Worm (Caenorhabditis elegans) whole organism, L2 larva: ENCODE data around the gene W03B1.5.
A peak's percentile ranks its signal among the peaks of the same experiment; 100 is the strongest.

ENCODE experiments used
- C34F6.9 ChIP-seq: fragments of 150-350 bp; optimal IDR thresholded peaks from 2 replicates; lab custom pipeline; 2014; ENCODE audit warnings: missing biosample characterization, missing genetic modification characterization
- F13H6.1 ChIP-seq: sonication (generic microtip); optimal IDR thresholded peaks from 2 replicates; lab custom pipeline; 2016; ENCODE audit warnings: missing genetic modification characterization, missing compliant biosample characterization
- Y55F3AM.14 ChIP-seq: fragments of 200-800 bp; sonication (Bioruptor generic); optimal IDR thresholded peaks from 2 replicates; lab custom pipeline; 2018; ENCODE audit warnings: mild to moderate bottlenecking, missing genetic modification characterization, missing compliant biosample characterization
- ZK546.5 ChIP-seq: sonication (generic microtip); optimal IDR thresholded peaks from 2 replicates; lab custom pipeline; 2017; ENCODE audit warnings: missing biosample characterization, missing genetic modification characterization
- aly-2 ChIP-seq: fragments of 150-350 bp; optimal IDR thresholded peaks from 2 replicates; lab custom pipeline; 2014; ENCODE audit warnings: missing biosample characterization, missing genetic modification characterization
- ama-1 ChIP-seq: fragments of 150-350 bp; optimal IDR thresholded peaks from 2 replicates; lab custom pipeline; 2018; ENCODE audit warnings: inconsistent platforms
- blmp-1 ChIP-seq: sonication (generic microtip); optimal IDR thresholded peaks from 2 replicates; lab custom pipeline; 2017; ENCODE audit warnings: missing genetic modification characterization, mild to moderate bottlenecking, missing compliant biosample characterization, antibody characterized with exemption, moderate library complexity; ENCODE audit not compliant: insufficient read depth
- ceh-16 ChIP-seq: fragments of 150-350 bp; optimal IDR thresholded peaks from 2 replicates; lab custom pipeline; 2014; ENCODE audit warnings: missing biosample characterization, missing genetic modification characterization
- ceh-82 ChIP-seq: fragments of 150-350 bp; optimal IDR thresholded peaks from 2 replicates; lab custom pipeline; 2014; ENCODE audit warnings: missing biosample characterization, missing genetic modification characterization
- crh-2 ChIP-seq: sonication (generic microtip); optimal IDR thresholded peaks from 2 replicates; lab custom pipeline; 2017; ENCODE audit warnings: missing biosample characterization, missing genetic modification characterization
- dmd-4 ChIP-seq: sonication (generic microtip); optimal IDR thresholded peaks from 2 replicates; lab custom pipeline; 2017; ENCODE audit warnings: missing biosample characterization, missing genetic modification characterization
- egl-27 ChIP-seq: sonication (generic microtip); optimal IDR thresholded peaks from 3 replicates; lab custom pipeline; 2017; ENCODE audit warnings: missing biosample characterization, missing genetic modification reagents, missing genetic modification characterization
- elt-1 ChIP-seq: fragments of 150-350 bp; optimal IDR thresholded peaks from 2 replicates; lab custom pipeline; 2014; ENCODE audit warnings: missing biosample characterization, missing genetic modification characterization
- elt-3 ChIP-seq: sonication (generic microtip); optimal IDR thresholded peaks from 2 replicates; lab custom pipeline; 2017; ENCODE audit warnings: missing biosample characterization, missing genetic modification characterization
- fos-1 ChIP-seq: fragments of 150-350 bp; optimal IDR thresholded peaks from 2 replicates; lab custom pipeline; 2014; ENCODE audit warnings: missing biosample characterization, missing genetic modification characterization
- gmeb-1 ChIP-seq: fragments of 150-350 bp; optimal IDR thresholded peaks from 2 replicates; lab custom pipeline; 2014; ENCODE audit warnings: missing biosample characterization, missing genetic modification characterization
- lin-13 ChIP-seq: fragments of 150-350 bp; optimal IDR thresholded peaks from 2 replicates; lab custom pipeline; 2014; ENCODE audit warnings: missing biosample characterization, missing genetic modification reagents, missing genetic modification characterization
- lsy-2 ChIP-seq, 2 experiments: fragments of 150-350 bp in 1 of 2; sonication (generic microtip) in 1 of 2; optimal IDR thresholded peaks; 2 replicates each; lab custom pipeline; 2014 to 2017; ENCODE audit warnings: missing biosample characterization in 2 of 2, missing genetic modification characterization in 2 of 2
- mab-5 ChIP-seq: fragments of 150-350 bp; optimal IDR thresholded peaks from 2 replicates; lab custom pipeline; 2014; ENCODE audit warnings: missing biosample characterization, missing genetic modification characterization
- mdl-1 ChIP-seq, 2 experiments: fragments of 150-350 bp in 1 of 2; sonication (generic microtip) in 1 of 2; optimal IDR thresholded peaks; 2 replicates each; lab custom pipeline; 2017; ENCODE audit warnings: missing biosample characterization in 2 of 2, missing genetic modification characterization in 2 of 2
- nhr-129 ChIP-seq: fragments of 150-350 bp; optimal IDR thresholded peaks from 2 replicates; lab custom pipeline; 2014; ENCODE audit warnings: missing biosample characterization, missing genetic modification characterization
- nhr-21 ChIP-seq: fragments of 150-350 bp; optimal IDR thresholded peaks from 2 replicates; lab custom pipeline; 2014; ENCODE audit warnings: missing biosample characterization, missing genetic modification characterization
- nhr-23 ChIP-seq: fragments of 150-350 bp; optimal IDR thresholded peaks from 2 replicates; lab custom pipeline; 2014; ENCODE audit warnings: missing biosample characterization, missing genetic modification reagents, missing genetic modification characterization
- nhr-25 ChIP-seq: fragments of 150-350 bp; sonication (generic microtip); optimal IDR thresholded peaks from 3 replicates; lab custom pipeline; 2014; ENCODE audit warnings: missing biosample characterization, missing genetic modification characterization
- nhr-6 ChIP-seq: fragments of 150-350 bp; optimal IDR thresholded peaks from 2 replicates; lab custom pipeline; 2014; ENCODE audit warnings: missing biosample characterization, missing genetic modification characterization
- nhr-77 ChIP-seq: fragments of 150-350 bp; optimal IDR thresholded peaks from 2 replicates; lab custom pipeline; 2014; ENCODE audit warnings: missing biosample characterization, missing genetic modification characterization
- peb-1 ChIP-seq: fragments of 150-350 bp; optimal IDR thresholded peaks from 2 replicates; lab custom pipeline; 2014; ENCODE audit warnings: missing biosample characterization, missing genetic modification characterization
- sem-4 ChIP-seq: fragments of 150-350 bp; optimal IDR thresholded peaks from 2 replicates; lab custom pipeline; 2014; ENCODE audit warnings: missing biosample characterization, missing genetic modification reagents, missing genetic modification characterization
- skn-1 ChIP-seq: sonication (generic microtip); optimal IDR thresholded peaks from 2 replicates; lab custom pipeline; 2017; ENCODE audit warnings: missing biosample characterization, missing genetic modification characterization
- sma-3 ChIP-seq: sonication (generic microtip); optimal IDR thresholded peaks from 2 replicates; lab custom pipeline; 2016; ENCODE audit warnings: missing genetic modification reagents, missing genetic modification characterization, missing compliant biosample characterization
- sma-9 ChIP-seq, 2 experiments: fragments of 150-350 bp in 1 of 2; sonication (generic microtip) in 1 of 2; optimal IDR thresholded peaks; 2 replicates each; lab custom pipeline; 2014 to 2016; ENCODE audit warnings: missing genetic modification characterization in 2 of 2, mild to moderate bottlenecking in 1 of 2, missing biosample characterization in 1 of 2, missing compliant biosample characterization in 1 of 2, missing genetic modification reagents in 1 of 2, moderate library complexity in 1 of 2
- unc-55 ChIP-seq: fragments of 150-350 bp; sonication (generic microtip); optimal IDR thresholded peaks from 3 replicates; lab custom pipeline; 2014; ENCODE audit warnings: missing biosample characterization, missing genetic modification reagents, missing genetic modification characterization
- unc-62 ChIP-seq: fragments of 150-350 bp; optimal IDR thresholded peaks from 2 replicates; lab custom pipeline; 2014; ENCODE audit warnings: missing biosample characterization, missing genetic modification reagents, missing genetic modification characterization
- zag-1 ChIP-seq: fragments of 150-350 bp; optimal IDR thresholded peaks from 2 replicates; lab custom pipeline; 2014; ENCODE audit warnings: missing biosample characterization, missing genetic modification characterization
- ztf-1 ChIP-seq: fragments of 200-800 bp; sonication (Bioruptor generic); conservative IDR thresholded peaks from 2 replicates; pipeline ENCODE4 v1.3.6; 2022; ENCODE audit warnings: missing genetic modification characterization, missing compliant biosample characterization
- ztf-11 ChIP-seq: sonication (generic microtip); optimal IDR thresholded peaks from 2 replicates; lab custom pipeline; 2017; ENCODE audit warnings: missing biosample characterization, missing genetic modification characterization
- ztf-4 ChIP-seq: fragments of 150-350 bp; optimal IDR thresholded peaks from 2 replicates; lab custom pipeline; 2014; ENCODE audit warnings: missing biosample characterization, missing genetic modification characterization

W03B1.5 gene

DNA sequence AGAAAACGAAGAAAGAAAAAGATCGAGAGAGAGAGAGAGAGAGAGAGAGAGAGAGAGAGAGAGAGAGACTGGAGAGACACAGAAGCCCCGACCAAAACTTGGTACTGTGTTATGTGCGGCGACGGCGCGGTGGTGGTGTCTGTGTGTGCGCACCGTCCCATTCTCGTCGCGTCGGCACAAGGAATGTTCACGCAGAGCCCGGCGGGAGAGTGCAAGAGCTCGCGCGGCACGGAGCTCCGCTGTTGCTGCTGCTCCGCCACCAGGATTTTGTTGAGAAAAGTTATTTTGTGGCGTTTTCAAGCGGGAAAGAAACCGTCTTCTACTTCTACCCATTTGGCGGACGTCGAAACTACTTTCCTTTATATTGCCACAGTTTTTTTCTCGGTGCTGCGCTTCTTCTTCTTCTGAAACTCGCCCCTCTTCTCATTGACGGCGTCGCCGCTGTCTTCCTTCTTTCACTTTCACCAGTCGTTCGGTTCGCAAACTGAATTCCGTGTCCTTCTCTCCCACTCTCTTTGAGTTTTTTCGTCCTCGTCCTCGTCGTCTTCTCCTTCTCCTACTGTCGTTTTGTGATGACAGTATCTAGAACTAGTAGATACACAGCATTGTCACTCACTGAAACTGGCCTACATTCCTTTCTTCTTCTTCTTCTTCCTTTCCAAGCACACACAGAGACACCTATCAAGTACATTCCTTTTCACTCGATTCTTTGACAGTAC, 51.3 kb downstream of the W03B1.5 start:
- no peak for TF ChIP-seq nhr-77
- TF ChIP-seq crh-2 (tag; lab: Kevin White, UChicago): no peak
- TF ChIP-seq blmp-1 (tag; lab: Kevin White, UChicago): peak; percentile 94
- no peak for TF ChIP-seq gmeb-1
- no peak for TF ChIP-seq ztf-11
- TF ChIP-seq ama-1 (lab: Kevin White, UChicago): no peak
- no peak for TF ChIP-seq zag-1 (tag; lab: Kevin White, UChicago)
- TF ChIP-seq elt-3 (tag; lab: Kevin White, UChicago): no peak
- no peak for TF ChIP-seq egl-27
- TF ChIP-seq nhr-129 (tag; lab: Kevin White, UChicago): no peak
- no peak for TF ChIP-seq ceh-82 (tag; lab: Kevin White, UChicago)
- no peak for TF ChIP-seq ZK546.5 (tag; lab: Kevin White, UChicago)
- peak; percentile 53 for TF ChIP-seq F13H6.1 (tag; lab: Kevin White, UChicago)
- TF ChIP-seq nhr-6 (tag; lab: Kevin White, UChicago): no peak
- TF ChIP-seq unc-62 (GFP tag; lab: Kevin White, UChicago): no peak
- TF ChIP-seq sma-9 (GFP tag; optimal IDR thresholded peaks at IDR 0.05; lab: Kevin White, UChicago): no peak
- no peak for TF ChIP-seq sma-9 (tag; optimal IDR thresholded peaks at IDR 0.05; lab: Kevin White, UChicago)
- TF ChIP-seq elt-1 (tag; lab: Kevin White, UChicago): no peak
- TF ChIP-seq aly-2 (tag; lab: Kevin White, UChicago): no peak
- TF ChIP-seq peb-1 (tag; lab: Kevin White, UChicago): no peak
- no peak for TF ChIP-seq C34F6.9
- peak; percentile 47 for TF ChIP-seq nhr-25 (tag; lab: Kevin White, UChicago)

DNA sequence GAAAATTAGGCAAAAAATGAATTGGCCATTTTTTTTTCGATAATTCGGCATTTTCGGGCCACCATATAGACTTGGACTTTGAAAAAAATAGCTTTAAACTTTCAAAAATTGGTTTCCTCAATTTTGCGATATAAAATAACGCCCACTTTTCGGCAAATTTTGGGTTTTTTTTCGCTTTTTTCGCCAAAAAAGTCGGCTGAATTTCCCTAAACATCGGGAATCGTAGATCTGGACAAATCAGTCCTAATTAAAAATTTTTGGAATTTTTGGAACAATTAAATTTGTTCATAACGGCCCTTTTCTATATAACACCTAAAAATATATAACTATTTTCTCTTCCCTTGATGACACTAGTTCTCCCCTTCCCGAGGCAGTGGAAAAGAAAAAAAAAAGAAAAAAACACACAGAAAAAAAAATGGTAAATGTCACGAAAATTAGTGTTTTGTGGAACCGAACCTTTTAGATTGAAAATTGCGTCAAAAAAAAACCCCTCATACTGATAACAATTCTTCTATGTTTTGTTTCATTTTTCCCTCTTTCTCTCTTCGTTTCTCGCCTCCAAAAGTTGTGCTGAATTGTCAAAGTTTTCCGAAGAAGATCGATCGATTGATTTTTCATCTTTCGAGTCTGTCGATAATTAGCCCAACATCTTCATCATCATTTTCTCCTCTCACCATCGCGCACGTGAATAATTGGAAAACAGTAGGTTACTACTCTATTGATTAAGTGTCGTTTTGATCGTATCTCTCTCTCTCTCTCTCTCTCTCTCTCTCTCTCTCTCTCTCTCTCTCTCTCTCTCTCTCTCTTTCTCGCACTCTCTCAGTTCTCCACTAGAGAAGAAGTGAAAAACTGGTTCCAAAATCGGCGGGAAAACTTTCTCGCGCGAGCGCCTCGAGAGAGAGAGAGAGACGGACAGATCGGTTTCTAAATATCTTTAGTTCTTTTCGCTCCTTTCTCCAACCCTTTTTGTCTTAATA, 52.4 kb downstream of the W03B1.5 start, which contains the start of gene Y24D9A.6:
Gene Y24D9A.6, minus strand, starts transcription at position 51 of the 977 bp plus-strand sequence.
- TF ChIP-seq nhr-6 (tag; lab: Kevin White, UChicago): peak; percentile 84
- peak; percentile 86 for TF ChIP-seq sma-3 (GFP tag; lab: Kevin White, UChicago)
- TF ChIP-seq ceh-16 (tag; lab: Kevin White, UChicago): peak; percentile 100
- peak; percentile 83 for TF ChIP-seq sma-9 (GFP tag; optimal IDR thresholded peaks at IDR 0.05; lab: Kevin White, UChicago)
- no peak for TF ChIP-seq sma-9 (tag; optimal IDR thresholded peaks at IDR 0.05; lab: Kevin White, UChicago)
- peak; percentile 44 for TF ChIP-seq C34F6.9
- peak; percentile 70 for TF ChIP-seq nhr-129 (tag; lab: Kevin White, UChicago)
- TF ChIP-seq nhr-21 (tag; lab: Kevin White, UChicago): peak; percentile 93
- TF ChIP-seq mab-5 (tag; lab: Kevin White, UChicago): no peak
- peak; percentile 18 for TF ChIP-seq unc-55
- TF ChIP-seq lsy-2 (tag; optimal IDR thresholded peaks at IDR 0.05; lab: Kevin White, UChicago): peak; percentile 7 to 75
- peak; percentile 96 for TF ChIP-seq blmp-1 (tag; lab: Kevin White, UChicago)
- TF ChIP-seq mdl-1 (tag; optimal IDR thresholded peaks at IDR 0.05; lab: Kevin White, UChicago): peak; percentile 45 to 86
- TF ChIP-seq dmd-4 (tag; lab: Kevin White, UChicago): no peak
- TF ChIP-seq ztf-4 (tag; lab: Kevin White, UChicago): peak; percentile 69
- TF ChIP-seq ztf-1: no peak
- peak; percentile 67 for TF ChIP-seq fos-1 (tag; lab: Kevin White, UChicago)
- peak; percentile 93 for TF ChIP-seq egl-27
- TF ChIP-seq ztf-11: no peak
- TF ChIP-seq crh-2 (tag; lab: Kevin White, UChicago): peak; percentile 80
- TF ChIP-seq skn-1 (tag; lab: Kevin White, UChicago): no peak
- peak; percentile 63 for TF ChIP-seq elt-1 (tag; lab: Kevin White, UChicago)
- TF ChIP-seq nhr-23: no peak
- no peak for TF ChIP-seq Y55F3AM.14 (GFP tag; lab: Kevin White, UChicago)
- TF ChIP-seq nhr-25 (tag; lab: Kevin White, UChicago): peak; percentile 96
- peak; percentile 62 for TF ChIP-seq F13H6.1 (tag; lab: Kevin White, UChicago)
- peak; percentile 90 for TF ChIP-seq sem-4 (tag; lab: Kevin White, UChicago)
- TF ChIP-seq lin-13: peak; percentile 55
- TF ChIP-seq gmeb-1: peak; percentile 82
